Fruit fly (Drosophila melanogaster) whole organism, embryonic: ENCODE results near the gene CG10252.

Experiments used
- Adf1 ChIP-seq: fragments of 200-800 bp; sonication (Bioruptor generic); IDR thresholded peaks from 2 replicates; pipeline ENCODE4 v1.3.6; 2022; ENCODE audit warnings: missing biosample characterization, missing genetic modification characterization
- Atf6 ChIP-seq: fragments of 200-800 bp; sonication (Bioruptor generic); IDR thresholded peaks from 2 replicates; pipeline ENCODE4 v1.3.6; 2022; ENCODE audit warnings: missing biosample characterization, missing genetic modification characterization
- Bteb2 ChIP-seq: fragments of 200-800 bp; sonication (Bioruptor generic); optimal IDR thresholded peaks from 2 replicates; lab custom pipeline; 2016; ENCODE audit warnings: missing biosample characterization, missing genetic modification characterization
- CG10274 ChIP-seq: fragments of 200-800 bp; sonication (Bioruptor generic); optimal IDR thresholded peaks from 3 replicates; lab custom pipeline; 2017; ENCODE audit warnings: missing biosample characterization, mild to moderate bottlenecking, missing genetic modification characterization
- CG10543 ChIP-seq: fragments of 200-800 bp; sonication (Bioruptor generic); optimal IDR thresholded peaks from 3 replicates; lab custom pipeline; 2017; ENCODE audit warnings: missing biosample characterization, mild to moderate bottlenecking, missing genetic modification characterization, moderate library complexity
- CG12391 ChIP-seq: fragments of 200-800 bp; sonication (Bioruptor generic); optimal IDR thresholded peaks from 3 replicates; lab custom pipeline; 2018; ENCODE audit warnings: missing biosample characterization, mild to moderate bottlenecking, missing genetic modification characterization, moderate library complexity
- CG14050 ChIP-seq: fragments of 200-800 bp; sonication (Bioruptor generic); IDR thresholded peaks from 3 replicates; pipeline ENCODE4 v1.3.6; 2022; ENCODE audit warnings: missing biosample characterization, missing genetic modification characterization
- CG14710 ChIP-seq: fragments of 200-800 bp; sonication (Bioruptor generic); optimal IDR thresholded peaks from 3 replicates; lab custom pipeline; 2019; ENCODE audit warnings: missing biosample characterization, mild to moderate bottlenecking, missing genetic modification characterization, moderate library complexity
- CG2129 ChIP-seq: fragments of 200-800 bp; sonication (Bioruptor generic); IDR thresholded peaks from 2 replicates; pipeline ENCODE4 v1.3.6; 2022; ENCODE audit warnings: missing biosample characterization, missing genetic modification characterization; ENCODE audit not compliant: partially characterized antibody
- CG2199 ChIP-seq: fragments of 200-800 bp; sonication (Bioruptor generic); IDR thresholded peaks from 3 replicates; pipeline ENCODE4 v1.3.6; 2022; ENCODE audit warnings: missing biosample characterization, missing genetic modification characterization
- CG31224 ChIP-seq: fragments of 200-800 bp; sonication (Bioruptor generic); IDR thresholded peaks from 2 replicates; pipeline ENCODE4 v1.3.6; 2022; ENCODE audit warnings: missing biosample characterization, missing genetic modification characterization
- CG32767 ChIP-seq: fragments of 200-800 bp; sonication (Bioruptor generic); IDR thresholded peaks from 2 replicates; pipeline ENCODE4 v1.3.6; 2022; ENCODE audit warnings: missing biosample characterization, missing genetic modification characterization
- CG33557 ChIP-seq: fragments of 200-800 bp; sonication (Bioruptor generic); optimal IDR thresholded peaks from 2 replicates; lab custom pipeline; 2019; ENCODE audit warnings: missing biosample characterization, mild to moderate bottlenecking, missing genetic modification characterization, moderate library complexity
- CG4820 ChIP-seq: fragments of 200-800 bp; sonication (Bioruptor generic); optimal IDR thresholded peaks from 3 replicates; lab custom pipeline; 2016; ENCODE audit warnings: missing biosample characterization, missing genetic modification characterization
- CG4854 ChIP-seq: fragments of 200-800 bp; sonication (Bioruptor generic); optimal IDR thresholded peaks from 2 replicates; lab custom pipeline; 2016; ENCODE audit warnings: missing biosample characterization, missing genetic modification characterization, inconsistent platforms
- CG6791 ChIP-seq: fragments of 200-800 bp; sonication (Bioruptor generic); IDR thresholded peaks from 3 replicates; pipeline ENCODE4 v1.3.6; 2022; ENCODE audit warnings: missing biosample characterization, missing genetic modification characterization; ENCODE audit not compliant: partially characterized antibody
- CG6854 ChIP-seq: fragments of 200-800 bp; sonication (Bioruptor generic); optimal IDR thresholded peaks from 3 replicates; lab custom pipeline; 2017; ENCODE audit warnings: missing biosample characterization, mild to moderate bottlenecking, missing genetic modification characterization
- CG9437 ChIP-seq: fragments of 200-800 bp; sonication (Bioruptor generic); optimal IDR thresholded peaks from 2 replicates; lab custom pipeline; 2018; ENCODE audit warnings: missing biosample characterization, mild to moderate bottlenecking, missing genetic modification characterization
- CHES-1-like ChIP-seq: fragments of 200-800 bp; sonication (Bioruptor generic); optimal IDR thresholded peaks from 2 replicates; lab custom pipeline; 2016; ENCODE audit warnings: missing biosample characterization, missing genetic modification characterization
- Dad ChIP-seq: fragments of 200-800 bp; sonication (Bioruptor generic); optimal IDR thresholded peaks from 3 replicates; lab custom pipeline; 2016; ENCODE audit warnings: missing biosample characterization, missing genetic modification characterization
- Gug ChIP-seq: fragments of 200-800 bp; sonication (Bioruptor generic); IDR thresholded peaks from 4 replicates; pipeline ENCODE4 v1.3.6; 2022; ENCODE audit warnings: missing biosample characterization, missing genetic modification characterization
- Hr39 ChIP-seq: fragments of >200 bp; optimal IDR thresholded peaks from 2 replicates; lab custom pipeline; 2017
- Lhr ChIP-seq: fragments of 200-800 bp; sonication (Bioruptor generic); optimal IDR thresholded peaks from 3 replicates; lab custom pipeline; 2017; ENCODE audit warnings: mild to moderate bottlenecking, missing biosample characterization, missing genetic modification reagents, missing genetic modification characterization
- NFAT ChIP-seq: fragments of 200-800 bp; sonication (Bioruptor generic); IDR thresholded peaks from 2 replicates; pipeline ENCODE4 v1.3.6; 2022; ENCODE audit warnings: missing biosample characterization, missing genetic modification characterization
- Poxn ChIP-seq: fragments of 200-800 bp; sonication (Bioruptor generic); IDR thresholded peaks from 2 replicates; pipeline ENCODE4 v1.3.6; 2022; ENCODE audit warnings: missing biosample characterization, missing genetic modification characterization
- Sry-δ ChIP-seq: fragments of 200-800 bp; sonication (Bioruptor generic); optimal IDR thresholded peaks from 2 replicates; lab custom pipeline; 2016; ENCODE audit warnings: missing biosample characterization, missing genetic modification characterization
- Stat92E ChIP-seq, 3 experiments: fragments of >200 bp in 2 of 3; fragments of 200-800 bp in 1 of 3; sonication (Bioruptor generic) in 1 of 3; optimal IDR thresholded peaks; 2 replicates each; lab custom pipeline; 2017 to 2019; ENCODE audit warnings: missing biosample characterization in 3 of 3, missing genetic modification characterization in 3 of 3, mild to moderate bottlenecking in 1 of 3, moderate library complexity in 1 of 3
- al ChIP-seq: fragments of 200-800 bp; sonication (Bioruptor generic); IDR thresholded peaks from 2 replicates; pipeline ENCODE4 v1.3.6; 2022; ENCODE audit warnings: missing biosample characterization, missing genetic modification characterization
- cg ChIP-seq: fragments of 200-800 bp; sonication (Bioruptor generic); optimal IDR thresholded peaks from 3 replicates; lab custom pipeline; 2019; ENCODE audit warnings: missing biosample characterization, mild to moderate bottlenecking, missing genetic modification characterization, moderate library complexity
- corto ChIP-seq: fragments of 200-800 bp; sonication (Bioruptor generic); optimal IDR thresholded peaks from 2 replicates; lab custom pipeline; 2016; ENCODE audit warnings: missing biosample characterization, mild to moderate bottlenecking, missing genetic modification characterization, moderate library complexity
- croc ChIP-seq: fragments of 200-800 bp; sonication (Bioruptor generic); conservative IDR thresholded peaks from 3 replicates; pipeline ENCODE4 v1.3.6; 2022; ENCODE audit warnings: missing biosample characterization, missing genetic modification characterization
- dpn ChIP-seq, 2 experiments: fragments of 200-800 bp; sonication (Bioruptor generic); optimal IDR thresholded peaks; 3 replicates each; lab custom pipeline; 2016; ENCODE audit warnings: missing biosample characterization in 2 of 2, missing genetic modification characterization in 2 of 2
- fd102C ChIP-seq: fragments of 200-800 bp; sonication (Bioruptor generic); optimal IDR thresholded peaks from 2 replicates; lab custom pipeline; 2018; ENCODE audit warnings: missing biosample characterization, mild to moderate bottlenecking, missing genetic modification characterization, moderate library complexity
- fu2 ChIP-seq: fragments of 200-800 bp; sonication (Bioruptor generic); optimal IDR thresholded peaks from 2 replicates; lab custom pipeline; 2016; ENCODE audit warnings: missing biosample characterization, missing genetic modification characterization
- gem ChIP-seq: fragments of 200-800 bp; sonication (Bioruptor generic); optimal IDR thresholded peaks from 2 replicates; lab custom pipeline; 2019; ENCODE audit warnings: missing biosample characterization, mild to moderate bottlenecking, missing genetic modification characterization, moderate library complexity
- grau ChIP-seq: fragments of 200-800 bp; optimal IDR thresholded peaks from 3 replicates; lab custom pipeline; 2019; ENCODE audit warnings: missing biosample characterization, mild to moderate bottlenecking, missing genetic modification characterization, moderate library complexity
- hbn ChIP-seq: fragments of 200-800 bp; sonication (Bioruptor generic); IDR thresholded peaks from 2 replicates; pipeline ENCODE4 v1.3.6; 2022; ENCODE audit warnings: missing biosample characterization, missing genetic modification characterization; ENCODE audit not compliant: partially characterized antibody
- hkb ChIP-seq, 2 experiments: fragments of 200-800 bp in 1 of 2; fragments of >200 bp in 1 of 2; sonication (Bioruptor generic) in 1 of 2; IDR thresholded peaks in 1 of 2; optimal IDR thresholded peaks in 1 of 2; 2 replicates each; pipeline versions ENCODE4 v1.3.6 to Lab custom; 2017 to 2022; ENCODE audit warnings: missing biosample characterization in 1 of 2, missing genetic modification characterization in 1 of 2
- kay ChIP-seq: fragments of 200-800 bp; sonication (Bioruptor generic); optimal IDR thresholded peaks from 2 replicates; lab custom pipeline; 2016; ENCODE audit warnings: missing biosample characterization, missing genetic modification characterization
- lilli ChIP-seq: fragments of 200-800 bp; sonication (Bioruptor generic); optimal IDR thresholded peaks from 3 replicates; lab custom pipeline; 2016; ENCODE audit warnings: missing biosample characterization, missing genetic modification characterization
- mirr ChIP-seq: fragments of 200-800 bp; sonication (Bioruptor generic); optimal IDR thresholded peaks from 3 replicates; lab custom pipeline; 2018; ENCODE audit warnings: missing biosample characterization, mild to moderate bottlenecking, missing genetic modification characterization
- org-1 ChIP-seq: fragments of 200-800 bp; sonication (Bioruptor generic); optimal IDR thresholded peaks from 2 replicates; lab custom pipeline; 2017; ENCODE audit warnings: missing biosample characterization, missing genetic modification characterization
- row ChIP-seq: fragments of 200-800 bp; sonication (Bioruptor generic); IDR thresholded peaks from 3 replicates; pipeline ENCODE4 v1.3.6; 2022; ENCODE audit warnings: missing biosample characterization, missing genetic modification characterization
- salm ChIP-seq: fragments of 200-800 bp; sonication (Bioruptor generic); optimal IDR thresholded peaks from 2 replicates; lab custom pipeline; 2018; ENCODE audit warnings: missing biosample characterization, mild to moderate bottlenecking, missing genetic modification characterization
- slou ChIP-seq: fragments of 200-800 bp; sonication (Bioruptor generic); optimal IDR thresholded peaks from 3 replicates; lab custom pipeline; 2016; ENCODE audit warnings: missing biosample characterization, missing genetic modification characterization
- stwl ChIP-seq: fragments of 200-800 bp; sonication (Bioruptor generic); optimal IDR thresholded peaks from 3 replicates; lab custom pipeline; 2018; ENCODE audit warnings: missing biosample characterization, mild to moderate bottlenecking, missing genetic modification characterization, moderate library complexity
- tna ChIP-seq: fragments of 200-800 bp; sonication (Bioruptor generic); IDR thresholded peaks from 2 replicates; pipeline ENCODE4 v1.3.6; 2022; ENCODE audit warnings: missing biosample characterization, missing genetic modification characterization; ENCODE audit not compliant: partially characterized antibody
- trh ChIP-seq: fragments of 200-800 bp; sonication (Bioruptor generic); optimal IDR thresholded peaks from 2 replicates; lab custom pipeline; 2016; ENCODE audit warnings: missing biosample characterization, missing genetic modification characterization
- wdn ChIP-seq: fragments of 200-800 bp; sonication (Bioruptor generic); IDR thresholded peaks from 2 replicates; pipeline ENCODE4 v1.3.6; 2022; ENCODE audit warnings: missing biosample characterization, missing genetic modification characterization

The CG10252 gene

DNA sequence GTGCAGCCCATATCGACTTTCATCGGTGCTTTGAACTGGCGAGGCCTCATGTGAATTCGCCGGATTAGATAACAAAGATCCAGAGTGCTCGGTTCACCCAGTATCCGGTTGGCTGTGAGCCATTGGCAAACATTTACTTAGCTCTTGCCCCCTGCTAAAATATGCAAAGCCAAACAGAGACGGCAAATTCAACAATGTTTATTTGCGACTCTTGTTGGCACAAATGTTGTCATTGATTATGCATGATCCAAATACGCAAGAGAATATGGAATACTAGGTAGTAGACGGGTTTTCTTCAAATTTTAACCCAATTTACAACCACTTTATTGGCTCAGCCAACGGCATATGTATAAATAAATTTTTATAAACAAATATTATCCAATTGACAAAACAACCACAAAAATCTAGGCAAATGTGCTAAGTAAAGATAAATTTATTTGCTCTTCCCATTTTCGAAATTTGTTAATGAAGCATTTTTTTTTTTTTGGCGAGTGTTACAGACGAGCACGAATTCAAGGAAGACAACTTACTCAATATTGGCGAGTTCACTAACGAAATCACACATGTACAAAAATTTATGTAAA is 43.4 kb downstream of the CG10252 start (continued):
- TF ChIP-seq CG6791 (GFP tag; lab: Robert Waterston, UW) = no peak
- peak; percentile 18 for TF ChIP-seq Sry-δ (GFP tag; lab: Kevin White, UChicago)
- peak; percentile 56 for TF ChIP-seq org-1 (GFP tag; lab: Kevin White, UChicago)
- TF ChIP-seq CG32767 (GFP tag; lab: Robert Waterston, UW) = peak; percentile 40; the same call in 1 of the 2 replicates
- no peak for TF ChIP-seq CG14710 (tag; lab: Kevin White, UChicago)
- no peak for TF ChIP-seq trh
- TF ChIP-seq Bteb2 (GFP tag; lab: Kevin White, UChicago) = peak; percentile 63
- peak; percentile 41; the same call in 1 of the 2 replicates for TF ChIP-seq CG31224
- peak; percentile 37; the same call in 1 of the 2 replicates for TF ChIP-seq NFAT (GFP tag; lab: Robert Waterston, UW)
- 0 out of 2 replicates have a peak, but pooled peaks have one; percentile 21 for TF ChIP-seq wdn (GFP tag; lab: Robert Waterston, UW)
- peak; percentile 54 for TF ChIP-seq Dad (GFP tag; lab: Kevin White, UChicago)
- TF ChIP-seq hkb (optimal IDR thresholded peaks at IDR 0.05; lab: Kevin White, UChicago) = no peak
- TF ChIP-seq hkb (GFP tag; IDR thresholded peaks at IDR 0.05; lab: Robert Waterston, UW) = peak; percentile 71
- TF ChIP-seq salm (tag; lab: Kevin White, UChicago) = no peak
- TF ChIP-seq CHES-1-like (GFP tag; lab: Kevin White, UChicago) = peak; percentile 60
- peak; percentile 46 for TF ChIP-seq CG10543 (GFP tag; lab: Kevin White, UChicago)
- TF ChIP-seq Poxn (GFP tag; lab: Robert Waterston, UW) = no peak
- no peak for TF ChIP-seq Gug (GFP tag; lab: Robert Waterston, UW)
- peak; percentile 39; the same call in 1 of the 2 replicates for TF ChIP-seq al (GFP tag; lab: Robert Waterston, UW)
- no peak for TF ChIP-seq tna
- TF ChIP-seq cg (GFP tag; lab: Kevin White, UChicago) = no peak
- no peak for TF ChIP-seq CG33557 (GFP tag; lab: Kevin White, UChicago)
- TF ChIP-seq fd102C (GFP tag; lab: Kevin White, UChicago) = no peak
- no peak for TF ChIP-seq CG2129 (GFP tag; lab: Robert Waterston, UW)
- TF ChIP-seq CG9437 = peak; percentile 19
- peak; percentile 71 for TF ChIP-seq CG10274 (GFP tag; lab: Kevin White, UChicago)
- TF ChIP-seq Hr39 (lab: Kevin White, UChicago) = no peak
- no peak for TF ChIP-seq stwl (tag; lab: Kevin White, UChicago)
- no peak for TF ChIP-seq CG4820
- peak; percentile 77 for TF ChIP-seq CG6854 (GFP tag; lab: Kevin White, UChicago)
- peak; percentile 63 for TF ChIP-seq grau (tag; lab: Kevin White, UChicago)
- TF ChIP-seq CG12391 (tag; lab: Kevin White, UChicago) = no peak
- TF ChIP-seq lilli (GFP tag; lab: Kevin White, UChicago) = peak; percentile 59
- peak; percentile 33; the same call in 2 of the 3 replicates for TF ChIP-seq CG14050 (GFP tag; lab: Robert Waterston, UW)
- peak; percentile 63 for TF ChIP-seq gem (tag; lab: Kevin White, UChicago)
- TF ChIP-seq mirr (GFP tag; lab: Kevin White, UChicago) = peak; percentile 86
- peak; percentile 40 for TF ChIP-seq Adf1 (GFP tag; lab: Robert Waterston, UW)
- TF ChIP-seq dpn (GFP tag; optimal IDR thresholded peaks at IDR 0.05; lab: Kevin White, UChicago) = peak; percentile 36 to 59
- no peak for TF ChIP-seq corto
- TF ChIP-seq CG2199 (GFP tag; lab: Robert Waterston, UW) = no peak
- no peak for TF ChIP-seq Lhr (GFP tag; lab: Kevin White, UChicago)
- TF ChIP-seq fu2 = peak; percentile 53
- no peak for TF ChIP-seq Stat92E (GFP tag; optimal IDR thresholded peaks at IDR 0.05; lab: Kevin White, UChicago)
- no peak for TF ChIP-seq kay
- TF ChIP-seq Atf6 (GFP tag; lab: Robert Waterston, UW) = peak; percentile 81
- peak; percentile 28; the same call in 2 of the 3 replicates for TF ChIP-seq row (GFP tag; lab: Robert Waterston, UW)
- no peak for TF ChIP-seq croc (GFP tag; lab: Robert Waterston, UW)
- peak; percentile 10 for TF ChIP-seq slou (GFP tag; lab: Kevin White, UChicago)
- peak; percentile 64 for TF ChIP-seq CG4854 (GFP tag; lab: Kevin White, UChicago)
- TF ChIP-seq hbn (GFP tag; lab: Robert Waterston, UW) = no peak
